Worm (Caenorhabditis elegans): ENCODE results near the gene nhr-186.
A peak's percentile ranks its signal among the peaks of the same experiment; 100 is the strongest.

The nhr-186 gene

DNA sequence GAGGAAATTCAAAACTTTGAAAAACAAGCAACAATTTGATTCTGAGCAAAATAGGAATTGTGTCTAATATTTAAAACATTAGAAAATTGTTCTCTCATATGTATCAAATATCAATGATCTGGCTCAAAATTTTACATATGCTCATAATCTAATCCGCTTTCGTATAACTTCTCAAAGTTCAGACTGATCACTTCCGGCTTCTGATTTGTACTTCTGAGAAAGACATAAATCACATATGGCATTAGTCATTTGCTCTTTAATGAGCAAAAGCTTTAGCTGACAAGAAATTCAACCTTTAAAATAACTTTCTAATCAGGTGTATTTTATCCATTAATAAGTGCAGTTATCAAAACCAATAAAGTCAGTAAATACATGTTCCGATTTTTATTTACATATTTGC is 1.2 kb upstream of the nhr-186 start (continued):
- TF ChIP-seq lir-3 (tag; optimal IDR thresholded peaks at IDR 0.05; ENCODE audit: poor library complexity) (no peak), egl-27 (tag; optimal IDR thresholded peaks at IDR 0.05) (no peak), F16B12.6 (tag; optimal IDR thresholded peaks at IDR 0.05) (no peak), ceh-63 (GFP tag; optimal IDR thresholded peaks at IDR 0.05) (no peak), tbx-2 (tag; optimal IDR thresholded peaks at IDR 0.05) (no peak), mef-2 (tag; optimal IDR thresholded peaks at IDR 0.05) (no peak), nhr-12 (tag; optimal IDR thresholded peaks at IDR 0.05) (no peak), ceh-8 (GFP tag; optimal IDR thresholded peaks at IDR 0.05) (peak; percentile 51), sup-37 (GFP tag; optimal IDR thresholded peaks at IDR 0.05) (no peak), efl-3 (GFP tag; optimal IDR thresholded peaks at IDR 0.05) (no peak), unc-62 (GFP tag; optimal IDR thresholded peaks at IDR 0.05) (no peak), hlh-17 (GFP tag; optimal IDR thresholded peaks at IDR 0.05; ENCODE audit: borderline replicate concordance) (no peak), elt-3 (tag; optimal IDR thresholded peaks at IDR 0.05) (no peak), mep-1 (tag; optimal IDR thresholded peaks at IDR 0.05) (no peak), isw-1 (GFP tag; IDR thresholded peaks at IDR 0.05) (no peak), hlh-4 (tag; optimal IDR thresholded peaks at IDR 0.05) (no peak), C04F5.9 (tag; optimal IDR thresholded peaks at IDR 0.05) (no peak), nhr-71 (tag; optimal IDR thresholded peaks at IDR 0.05) (peak; percentile 78), pax-3 (tag; optimal IDR thresholded peaks at IDR 0.05) (peak; percentile 17), nhr-90 (tag; optimal IDR thresholded peaks at IDR 0.05; ENCODE audit: poor library complexity) (no peak), swsn-7 (tag; optimal IDR thresholded peaks at IDR 0.05) (peak; percentile 21), blmp-1 (tag; optimal IDR thresholded peaks at IDR 0.05) (no peak), ztf-11 (tag; optimal IDR thresholded peaks at IDR 0.05) (no peak), lin-35 (GFP tag; optimal IDR thresholded peaks at IDR 0.05) (no peak), lin-14 (GFP tag; optimal IDR thresholded peaks at IDR 0.05) (peak; percentile 31), nhr-237 (tag; optimal IDR thresholded peaks at IDR 0.05) (no peak), snu-23 (GFP tag; optimal IDR thresholded peaks at IDR 0.05) (no peak), C34B4.2 (tag; optimal IDR thresholded peaks at IDR 0.05) (no peak), dsc-1 (tag; optimal IDR thresholded peaks at IDR 0.05) (peak; percentile 93), nhr-11 (tag; optimal IDR thresholded peaks at IDR 0.05) (peak; percentile 39), pqm-1 (tag; optimal IDR thresholded peaks at IDR 0.05) (no peak), mab-9 (GFP tag; IDR thresholded peaks at IDR 0.05) (no peak), ces-1 (GFP tag; optimal IDR thresholded peaks at IDR 0.05) (no peak), mdl-1 (tag; optimal IDR thresholded peaks at IDR 0.05) (no peak), rnt-1 (tag; optimal IDR thresholded peaks at IDR 0.05) (no peak), vab-15 (tag; optimal IDR thresholded peaks at IDR 0.05) (no peak), dpl-1 (GFP tag; optimal IDR thresholded peaks at IDR 0.05) (no peak), ama-1 (optimal IDR thresholded peaks at IDR 0.05) (no peak), elt-2 (tag; optimal IDR thresholded peaks at IDR 0.05) (no peak), sox-4 (tag; optimal IDR thresholded peaks at IDR 0.05) (peak; percentile 45), egl-13 (tag; optimal IDR thresholded peaks at IDR 0.05) (peak; percentile 41), Y116A8C.19 (tag; optimal IDR thresholded peaks at IDR 0.05; ENCODE audit: borderline replicate concordance) (no peak), nhr-47 (tag; optimal IDR thresholded peaks at IDR 0.05) (peak; percentile 76), sptf-1 (tag; optimal IDR thresholded peaks at IDR 0.05) (no peak), aly-2 (tag; optimal IDR thresholded peaks at IDR 0.05) (no peak), tlp-1 (tag; optimal IDR thresholded peaks at IDR 0.05) (no peak), hpl-2 (GFP tag; optimal IDR thresholded peaks at IDR 0.05) (no peak), ceh-82 (tag; optimal IDR thresholded peaks at IDR 0.05) (no peak), xbp-1 (tag; optimal IDR thresholded peaks at IDR 0.05) (no peak), snpc-4 (tag; optimal IDR thresholded peaks at IDR 0.05) (no peak), irx-1 (tag; optimal IDR thresholded peaks at IDR 0.05) (no peak), nhr-85 (tag) (no peak), fkh-8 (tag; optimal IDR thresholded peaks at IDR 0.05) (peak; percentile 97), lin-15B (tag; optimal IDR thresholded peaks at IDR 0.05) (no peak)

All from whole organism, L1 larva.